Fruit fly (Drosophila melanogaster) whole organism, embryonic: ENCODE data around the gene Inx7.
A peak's percentile ranks its signal among the peaks of the same experiment; 100 is the strongest.

ENCODE experiments used
- CG10147 ChIP-seq: fragments of 200-800 bp; sonication (Bioruptor generic); optimal IDR thresholded peaks from 2 replicates; lab custom pipeline; 2019; ENCODE audit warnings: missing biosample characterization, mild to moderate bottlenecking, missing genetic modification characterization, moderate library complexity
- CG10654 ChIP-seq: fragments of 200-800 bp; sonication (Bioruptor generic); optimal IDR thresholded peaks from 2 replicates; lab custom pipeline; 2016; ENCODE audit warnings: missing biosample characterization, missing genetic modification characterization
- CG11247 ChIP-seq: fragments of 200-800 bp; sonication (Bioruptor generic); IDR thresholded peaks from 2 replicates; pipeline ENCODE4 v1.3.6; 2022; ENCODE audit warnings: missing biosample characterization, missing genetic modification characterization
- CG12104 ChIP-seq: fragments of 200-800 bp; sonication (Bioruptor generic); optimal IDR thresholded peaks from 3 replicates; lab custom pipeline; 2016; ENCODE audit warnings: missing biosample characterization, missing genetic modification characterization
- CG1233 ChIP-seq: fragments of 200-800 bp; sonication (Bioruptor generic); optimal IDR thresholded peaks from 4 replicates; lab custom pipeline; 2018; ENCODE audit warnings: missing biosample characterization, mild to moderate bottlenecking, missing genetic modification characterization
- CG13424 ChIP-seq: fragments of 200-800 bp; sonication (Bioruptor generic); optimal IDR thresholded peaks from 2 replicates; lab custom pipeline; 2019; ENCODE audit warnings: missing biosample characterization, mild to moderate bottlenecking, missing genetic modification characterization, moderate library complexity
- CG13624 ChIP-seq: fragments of 200-800 bp; sonication (Bioruptor generic); optimal IDR thresholded peaks from 2 replicates; lab custom pipeline; 2016; ENCODE audit warnings: missing biosample characterization, missing genetic modification characterization
- CG14667 ChIP-seq: fragments of 200-800 bp; sonication (Bioruptor generic); IDR thresholded peaks from 2 replicates; pipeline ENCODE4 v1.3.6; 2022; ENCODE audit warnings: missing biosample characterization, missing genetic modification characterization
- CG1602 ChIP-seq: fragments of 200-800 bp; sonication (Bioruptor generic); optimal IDR thresholded peaks from 3 replicates; lab custom pipeline; 2016; ENCODE audit warnings: missing biosample characterization, missing genetic modification characterization
- CG16863 ChIP-seq: fragments of 200-800 bp; sonication (Bioruptor generic); optimal IDR thresholded peaks from 3 replicates; lab custom pipeline; 2016; ENCODE audit warnings: missing biosample characterization, missing genetic modification characterization
- CG2712 ChIP-seq: fragments of 200-800 bp; optimal IDR thresholded peaks from 3 replicates; lab custom pipeline; 2019; ENCODE audit warnings: missing biosample characterization, mild to moderate bottlenecking, missing genetic modification characterization, moderate library complexity
- CG32767 ChIP-seq: fragments of 200-800 bp; sonication (Bioruptor generic); IDR thresholded peaks from 2 replicates; pipeline ENCODE4 v1.3.6; 2022; ENCODE audit warnings: missing biosample characterization, missing genetic modification characterization
- CG34224 ChIP-seq: fragments of 200-800 bp; sonication (Bioruptor generic); IDR thresholded peaks from 3 replicates; pipeline ENCODE4 v1.3.6; 2022; ENCODE audit warnings: missing biosample characterization, missing genetic modification characterization; ENCODE audit not compliant: partially characterized antibody
- CG4404 ChIP-seq: fragments of 200-800 bp; sonication (Bioruptor generic); IDR thresholded peaks from 2 replicates; pipeline ENCODE4 v1.3.6; 2022; ENCODE audit warnings: missing biosample characterization, missing genetic modification characterization
- CG4854 ChIP-seq: fragments of 200-800 bp; sonication (Bioruptor generic); optimal IDR thresholded peaks from 2 replicates; lab custom pipeline; 2016; ENCODE audit warnings: missing biosample characterization, missing genetic modification characterization, inconsistent platforms
- CG5180 ChIP-seq: fragments of 200-800 bp; sonication (Bioruptor generic); optimal IDR thresholded peaks from 3 replicates; lab custom pipeline; 2017; ENCODE audit warnings: missing biosample characterization, missing genetic modification characterization, mild to moderate bottlenecking, moderate library complexity, missing genetic modification reagents
- CG6175 ChIP-seq: fragments of 200-800 bp; sonication (Bioruptor generic); IDR thresholded peaks from 3 replicates; pipeline ENCODE4 v1.3.6; 2022; ENCODE audit warnings: missing biosample characterization, missing genetic modification characterization
- CG7786 ChIP-seq: fragments of 200-800 bp; sonication (Bioruptor generic); optimal IDR thresholded peaks from 2 replicates; lab custom pipeline; 2016; ENCODE audit warnings: missing biosample characterization, missing genetic modification characterization
- CG8765 ChIP-seq: fragments of 200-800 bp; sonication (Bioruptor generic); IDR thresholded peaks from 2 replicates; pipeline ENCODE4 v1.3.6; 2022; ENCODE audit warnings: missing biosample characterization, missing genetic modification characterization
- CG9817 ChIP-seq: fragments of 200-800 bp; sonication (Bioruptor generic); optimal IDR thresholded peaks from 2 replicates; lab custom pipeline; 2018; ENCODE audit warnings: missing biosample characterization, mild to moderate bottlenecking, missing genetic modification characterization, moderate library complexity
- Chrac-16 ChIP-seq: fragments of 200-800 bp; sonication (Bioruptor generic); optimal IDR thresholded peaks from 3 replicates; lab custom pipeline; 2016; ENCODE audit warnings: missing biosample characterization, missing genetic modification characterization
- CoRest ChIP-seq: fragments of 200-800 bp; sonication (Bioruptor generic); optimal IDR thresholded peaks from 3 replicates; lab custom pipeline; 2018; ENCODE audit warnings: missing biosample characterization, mild to moderate bottlenecking, missing genetic modification characterization, moderate library complexity
- Dip2 ChIP-seq: fragments of 200-800 bp; sonication (Bioruptor generic); IDR thresholded peaks from 2 replicates; pipeline ENCODE4 v1.3.6; 2022; ENCODE audit warnings: missing biosample characterization, missing genetic modification characterization
- E2f2 ChIP-seq: fragments of 200-800 bp; sonication (Bioruptor generic); IDR thresholded peaks from 2 replicates; pipeline ENCODE4 v1.3.6; 2022; ENCODE audit warnings: missing biosample characterization, missing genetic modification characterization
- H2.0 ChIP-seq: fragments of 200-800 bp; sonication (Bioruptor generic); IDR thresholded peaks from 2 replicates; pipeline ENCODE4 v1.3.6; 2022; ENCODE audit warnings: missing biosample characterization, missing genetic modification characterization
- Hmr ChIP-seq: fragments of 200-800 bp; sonication (Bioruptor generic); optimal IDR thresholded peaks from 3 replicates; lab custom pipeline; 2017; ENCODE audit warnings: mild to moderate bottlenecking, missing biosample characterization, missing genetic modification reagents, missing genetic modification characterization
- NK7.1 ChIP-seq: fragments of 200-800 bp; sonication (Bioruptor generic); optimal IDR thresholded peaks from 3 replicates; lab custom pipeline; 2016; ENCODE audit warnings: missing biosample characterization, missing genetic modification characterization
- Pdp1 ChIP-seq, 2 experiments: fragments of 200-800 bp; sonication (Bioruptor generic); optimal IDR thresholded peaks; 3 replicates each; lab custom pipeline; 2016; ENCODE audit warnings: missing biosample characterization in 2 of 2, missing genetic modification characterization in 2 of 2, mild to moderate bottlenecking in 1 of 2, moderate library complexity in 1 of 2
- Side ChIP-seq: fragments of 200-800 bp; sonication (Bioruptor generic); optimal IDR thresholded peaks from 2 replicates; lab custom pipeline; 2016; ENCODE audit warnings: missing biosample characterization, missing genetic modification characterization
- Six4 ChIP-seq: fragments of 200-800 bp; sonication (Bioruptor generic); optimal IDR thresholded peaks from 2 replicates; lab custom pipeline; 2016; ENCODE audit warnings: missing biosample characterization, missing genetic modification characterization
- Vsx1 ChIP-seq: fragments of 200-800 bp; sonication (Bioruptor generic); optimal IDR thresholded peaks from 2 replicates; lab custom pipeline; 2017; ENCODE audit warnings: missing biosample characterization, mild to moderate bottlenecking, missing genetic modification characterization, missing genetic modification reagents
- Xrp1 ChIP-seq: fragments of 200-800 bp; sonication (Bioruptor generic); IDR thresholded peaks from 2 replicates; pipeline ENCODE4 v1.3.6; 2022; ENCODE audit warnings: missing biosample characterization, missing genetic modification characterization
- amos ChIP-seq: fragments of 200-800 bp; sonication (Bioruptor generic); IDR thresholded peaks from 2 replicates; pipeline ENCODE4 v1.3.6; 2022; ENCODE audit warnings: missing biosample characterization, missing genetic modification characterization; ENCODE audit not compliant: partially characterized antibody
- bbx ChIP-seq: fragments of 200-800 bp; sonication (Bioruptor generic); IDR thresholded peaks from 2 replicates; pipeline ENCODE4 v1.3.6; 2022; ENCODE audit warnings: missing biosample characterization, missing genetic modification characterization; ENCODE audit not compliant: partially characterized antibody
- bcd ChIP-seq: fragments of 200-800 bp; sonication (Bioruptor generic); optimal IDR thresholded peaks from 2 replicates; lab custom pipeline; 2017; ENCODE audit warnings: missing biosample characterization, mild to moderate bottlenecking, missing genetic modification characterization
- cas ChIP-seq: fragments of 200-800 bp; sonication (Bioruptor generic); IDR thresholded peaks from 2 replicates; pipeline ENCODE4 v1.3.6; 2022; ENCODE audit warnings: missing biosample characterization, missing genetic modification characterization
- chinmo ChIP-seq: fragments of 200-800 bp; sonication (Bioruptor generic); IDR thresholded peaks from 4 replicates; pipeline ENCODE4 v1.3.6; 2022; ENCODE audit warnings: missing biosample characterization, missing genetic modification characterization; ENCODE audit not compliant: partially characterized antibody
- crc ChIP-seq: fragments of 200-800 bp; sonication (Bioruptor generic); optimal IDR thresholded peaks from 2 replicates; lab custom pipeline; 2016; ENCODE audit warnings: missing biosample characterization, missing genetic modification characterization
- crp ChIP-seq, 2 experiments: fragments of 200-800 bp; sonication (Bioruptor generic); optimal IDR thresholded peaks; 2 replicates in 1 of 2; 3 replicates in 1 of 2; lab custom pipeline; 2017; ENCODE audit warnings: missing biosample characterization in 2 of 2, missing genetic modification characterization in 2 of 2, mild to moderate bottlenecking in 1 of 2, moderate library complexity in 1 of 2
- eve ChIP-seq, 2 experiments: fragments of >200 bp; optimal IDR thresholded peaks; 2 replicates each; lab custom pipeline; 2017; ENCODE audit warnings: missing biosample characterization in 2 of 2, missing genetic modification characterization in 2 of 2
- gt ChIP-seq: fragments of 200-800 bp; sonication (Bioruptor generic); IDR thresholded peaks from 2 replicates; pipeline ENCODE4 v1.3.6; 2022; ENCODE audit warnings: missing biosample characterization, missing genetic modification characterization
- insv ChIP-seq, 2 experiments: fragments of 200-800 bp; sonication (Bioruptor generic); optimal IDR thresholded peaks; 3 replicates each; lab custom pipeline; 2016 to 2018; ENCODE audit warnings: missing biosample characterization in 2 of 2, missing genetic modification characterization in 2 of 2
- psq ChIP-seq: fragments of 200-800 bp; sonication (Bioruptor generic); optimal IDR thresholded peaks from 2 replicates; lab custom pipeline; 2017; ENCODE audit warnings: missing biosample characterization, missing genetic modification characterization
- run ChIP-seq: fragments of 200-800 bp; sonication (Bioruptor generic); optimal IDR thresholded peaks from 3 replicates; lab custom pipeline; 2018; ENCODE audit warnings: missing biosample characterization, mild to moderate bottlenecking, missing genetic modification characterization
- schlank ChIP-seq: fragments of 200-800 bp; sonication (Bioruptor generic); optimal IDR thresholded peaks from 2 replicates; lab custom pipeline; 2018; ENCODE audit warnings: missing biosample characterization, mild to moderate bottlenecking, missing genetic modification characterization
- scrt ChIP-seq: fragments of 200-800 bp; sonication (Bioruptor generic); optimal IDR thresholded peaks from 2 replicates; lab custom pipeline; 2018; ENCODE audit warnings: missing biosample characterization, mild to moderate bottlenecking, missing genetic modification characterization, moderate library complexity
- sens ChIP-seq: fragments of 200-800 bp; sonication (Bioruptor generic); peaks from one replicate; lab custom pipeline; 2016; ENCODE audit warnings: missing biosample characterization, missing genetic modification characterization
- ssp ChIP-seq: fragments of 200-800 bp; sonication (Bioruptor generic); IDR thresholded peaks from 2 replicates; pipeline ENCODE4 v1.3.6; 2022; ENCODE audit warnings: missing biosample characterization, missing genetic modification characterization
- stwl ChIP-seq: fragments of 200-800 bp; sonication (Bioruptor generic); optimal IDR thresholded peaks from 3 replicates; lab custom pipeline; 2018; ENCODE audit warnings: missing biosample characterization, mild to moderate bottlenecking, missing genetic modification characterization, moderate library complexity
- trem ChIP-seq: fragments of 200-800 bp; optimal IDR thresholded peaks from 3 replicates; lab custom pipeline; 2019; ENCODE audit warnings: missing biosample characterization, mild to moderate bottlenecking, missing genetic modification characterization, moderate library complexity
- zen ChIP-seq: fragments of 200-800 bp; sonication (Bioruptor generic); optimal IDR thresholded peaks from 3 replicates; lab custom pipeline; 2018; ENCODE audit warnings: missing biosample characterization, mild to moderate bottlenecking, missing genetic modification characterization, moderate library complexity

The Inx7 gene

DNA sequence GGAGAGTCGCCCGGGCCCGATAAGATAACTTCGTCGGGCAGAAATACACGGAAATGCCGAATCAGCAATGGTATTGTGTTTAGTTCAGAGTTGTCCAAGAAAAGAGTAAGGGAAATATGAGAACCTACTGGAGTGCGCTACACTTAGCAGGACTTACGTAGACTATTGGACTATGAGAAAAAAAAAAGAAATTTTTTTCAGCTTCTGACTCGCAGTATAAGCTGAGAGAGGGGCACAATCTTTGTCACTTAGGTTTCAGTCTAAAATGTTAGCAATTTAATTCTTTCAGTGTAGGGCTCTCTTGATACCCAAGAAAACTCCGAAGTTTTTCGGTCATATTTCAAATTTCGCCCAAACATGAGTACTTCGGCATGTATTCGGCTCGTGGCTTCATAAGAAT lies 341 bp upstream of the Inx7 start (continued):
- TF ChIP-seq Hmr (GFP tag; lab: Kevin White, UChicago) = peak; percentile 76
- peak; percentile 50 for TF ChIP-seq CG4854 (GFP tag; lab: Kevin White, UChicago)
- TF ChIP-seq trem = no peak
- peak; percentile 41 for TF ChIP-seq CG5180 (GFP tag; lab: Kevin White, UChicago)
- TF ChIP-seq chinmo = 0 out of 4 replicates have a peak, but pooled peaks have one; percentile 3
- TF ChIP-seq CG11247 (GFP tag; lab: Robert Waterston, UW) = peak; percentile 59
- TF ChIP-seq H2.0 (GFP tag; lab: Robert Waterston, UW) = peak; percentile 63
- no peak for TF ChIP-seq Vsx1
- no peak for TF ChIP-seq CG8765 (GFP tag; lab: Robert Waterston, UW)
- TF ChIP-seq CG12104 (GFP tag; lab: Kevin White, UChicago) = peak; percentile 35
- TF ChIP-seq stwl (tag; lab: Kevin White, UChicago) = no peak
- peak; percentile 72 for TF ChIP-seq CG13424 (tag; lab: Kevin White, UChicago)
- peak; percentile 55; the same call in 1 of the 2 replicates for TF ChIP-seq CG32767 (GFP tag; lab: Robert Waterston, UW)
- TF ChIP-seq bbx (GFP tag; lab: Robert Waterston, UW) = no peak
- peak; percentile 70 for TF ChIP-seq CG7786 (GFP tag; lab: Kevin White, UChicago)
- no peak for TF ChIP-seq crp (GFP tag; optimal IDR thresholded peaks at IDR 0.05; lab: Kevin White, UChicago)
- peak; percentile 28 for TF ChIP-seq NK7.1
- no peak for TF ChIP-seq run
- peak; percentile 47 for TF ChIP-seq CG4404 (GFP tag; lab: Robert Waterston, UW)
- TF ChIP-seq CG1233 = peak; percentile 57
- TF ChIP-seq schlank (tag; lab: Kevin White, UChicago) = peak; percentile 30
- TF ChIP-seq cas = peak; percentile 67
- TF ChIP-seq psq (GFP tag; lab: Kevin White, UChicago) = no peak
- TF ChIP-seq CG14667 = peak; percentile 55
- TF ChIP-seq CG2712 (tag; lab: Kevin White, UChicago) = peak; percentile 55
- TF ChIP-seq Side (GFP tag; lab: Kevin White, UChicago) = peak; percentile 65
- peak; percentile 77 for TF ChIP-seq CG13624 (GFP tag; lab: Kevin White, UChicago)
- peak; percentile 45 for TF ChIP-seq Chrac-16 (GFP tag; lab: Kevin White, UChicago)
- no peak for TF ChIP-seq insv (GFP tag; optimal IDR thresholded peaks at IDR 0.05; lab: Kevin White, UChicago)
- peak; percentile 81 for TF ChIP-seq Xrp1 (GFP tag; lab: Robert Waterston, UW)
- peak; percentile 62; the same call in 2 of the 3 replicates for TF ChIP-seq CG6175 (GFP tag; lab: Robert Waterston, UW)
- peak; percentile 49 for TF ChIP-seq Six4 (GFP tag; lab: Kevin White, UChicago)
- peak; percentile 92 for TF ChIP-seq sens (GFP tag; lab: Kevin White, UChicago)
- TF ChIP-seq bcd (GFP tag; lab: Kevin White, UChicago) = peak; percentile 73
- peak in 1 of 2 experiments; percentile 64 for TF ChIP-seq eve (GFP tag; optimal IDR thresholded peaks at IDR 0.05; lab: Kevin White, UChicago)
- peak; percentile 65 for TF ChIP-seq CG16863
- peak; percentile 42 for TF ChIP-seq CG10147
- peak; percentile 62 for TF ChIP-seq gt (GFP tag; lab: Robert Waterston, UW)
- peak; percentile 52 for TF ChIP-seq CG10654 (GFP tag; lab: Kevin White, UChicago)
- peak; percentile 55 for TF ChIP-seq scrt (GFP tag; lab: Kevin White, UChicago)
- TF ChIP-seq CG1602 (GFP tag; lab: Kevin White, UChicago) = peak; percentile 56
- peak; percentile 48 for TF ChIP-seq crc
- TF ChIP-seq zen = peak; percentile 56
- peak; percentile 59; the same call in 1 of the 2 replicates for TF ChIP-seq E2f2 (GFP tag; lab: Robert Waterston, UW)
- TF ChIP-seq ssp (GFP tag; lab: Robert Waterston, UW) = peak; percentile 53
- TF ChIP-seq amos (GFP tag; lab: Robert Waterston, UW) = no peak
- TF ChIP-seq CG9817 (tag; lab: Kevin White, UChicago) = peak; percentile 65
- TF ChIP-seq CG34224 (GFP tag; lab: Robert Waterston, UW) = no peak
- TF ChIP-seq CoRest (tag; lab: Kevin White, UChicago) = peak; percentile 73
- peak; percentile 10 to 64 for TF ChIP-seq Pdp1 (GFP tag; optimal IDR thresholded peaks at IDR 0.05; lab: Kevin White, UChicago)
- TF ChIP-seq Dip2 = no peak
